Worm (Caenorhabditis elegans) whole organism, L1 larva: ENCODE results near the gene gba-4.
"Not testable (repeated sequence)": the region's sequence is repeated elsewhere in the genome, so short reads cannot be mapped to it uniquely, and the experiment has no call there.

Experiments
- C34B4.2 ChIP-seq: sonication (generic microtip); optimal IDR thresholded peaks from 2 replicates; lab custom pipeline; 2017; ENCODE audit warnings: mild to moderate bottlenecking, missing genetic modification characterization, missing compliant biosample characterization
- aly-2 ChIP-seq: fragments of 150-350 bp; optimal IDR thresholded peaks from 2 replicates; lab custom pipeline; 2014; ENCODE audit warnings: missing biosample characterization, missing genetic modification characterization
- blmp-1 ChIP-seq: fragments of 150-350 bp; optimal IDR thresholded peaks from 2 replicates; lab custom pipeline; 2014; ENCODE audit warnings: missing biosample characterization, missing genetic modification characterization
- mep-1 ChIP-seq: fragments of 150-350 bp; optimal IDR thresholded peaks from 2 replicates; lab custom pipeline; 2014; ENCODE audit warnings: missing biosample characterization, missing genetic modification characterization
- vab-15 ChIP-seq: sonication (generic microtip); optimal IDR thresholded peaks from 2 replicates; lab custom pipeline; 2017; ENCODE audit warnings: missing genotype, mild to moderate bottlenecking, missing genetic modification characterization, missing compliant biosample characterization

- TF ChIP-seq aly-2, C34B4.2, vab-15, blmp-1, mep-1 (tag; lab: Kevin White, UChicago): not testable (repeated sequence)
These were observed 34.5 kb downstream of the gba-4 start, which contains the start of gene msp-65 for ce11 chrIV:5316223-5316622.
